Worm (Caenorhabditis elegans) whole organism, young adult: ENCODE results near the gene Y43F8C.17.

ENCODE experiments used
- B0019.2 ChIP-seq: fragments of 200-800 bp; sonication (Bioruptor generic); conservative IDR thresholded peaks from 2 replicates; pipeline ENCODE4 v1.3.6; 2022; ENCODE audit warnings: missing genetic modification reagents, missing genetic modification characterization, missing compliant biosample characterization
- B0261.1 ChIP-seq: sonication (generic microtip); optimal IDR thresholded peaks from 2 replicates; lab custom pipeline; 2016; ENCODE audit warnings: mild to moderate bottlenecking, missing genetic modification characterization, moderate library complexity, missing compliant biosample characterization
- D2030.7 ChIP-seq: fragments of 200-800 bp; sonication (Bioruptor generic); IDR thresholded peaks from 2 replicates; pipeline ENCODE4 v1.3.6; 2022; ENCODE audit warnings: missing genetic modification reagents, missing genetic modification characterization, missing compliant biosample characterization
- F23B12.7 ChIP-seq: sonication (generic microtip); optimal IDR thresholded peaks from 2 replicates; lab custom pipeline; 2017; ENCODE audit warnings: missing genetic modification characterization, mild to moderate bottlenecking, missing compliant biosample characterization, antibody characterized with exemption, moderate library complexity; ENCODE audit not compliant: insufficient read depth
- F33H1.4 ChIP-seq: fragments of 200-800 bp; sonication (Bioruptor generic); IDR thresholded peaks from 2 replicates; pipeline ENCODE4 v1.3.6; 2022; ENCODE audit warnings: missing genetic modification reagents, missing genetic modification characterization, missing compliant biosample characterization
- F49E8.2 ChIP-seq: sonication (generic microtip); optimal IDR thresholded peaks from 3 replicates; lab custom pipeline; 2017; ENCODE audit warnings: missing genetic modification characterization, mild to moderate bottlenecking, missing compliant biosample characterization, antibody characterized with exemption, moderate library complexity; ENCODE audit not compliant: insufficient read depth
- K12H6.12 ChIP-seq: fragments of 200-800 bp; sonication (Bioruptor generic); optimal IDR thresholded peaks from 2 replicates; lab custom pipeline; 2018; ENCODE audit warnings: mild to moderate bottlenecking, missing genetic modification characterization, missing compliant biosample characterization
- T07F8.4 ChIP-seq: sonication (generic microtip); optimal IDR thresholded peaks from 2 replicates; lab custom pipeline; 2016; ENCODE audit warnings: mild to moderate bottlenecking, missing genetic modification characterization, moderate library complexity, missing compliant biosample characterization
- Y53F4B.3 ChIP-seq: fragments of 200-800 bp; sonication (Bioruptor generic); IDR thresholded peaks from 2 replicates; pipeline ENCODE4 v1.3.6; 2022; ENCODE audit warnings: missing genetic modification reagents, missing genetic modification characterization, missing compliant biosample characterization
- Y79H2A.3 ChIP-seq: fragments of 200-800 bp; sonication (Bioruptor generic); conservative IDR thresholded peaks from 2 replicates; pipeline ENCODE4 v1.3.6; 2022; ENCODE audit warnings: missing genetic modification reagents, missing genetic modification characterization, missing compliant biosample characterization
- akir-1 ChIP-seq: fragments of 200-800 bp; sonication (Bioruptor generic); optimal IDR thresholded peaks from 2 replicates; lab custom pipeline; 2018; ENCODE audit warnings: mild to moderate bottlenecking, missing genetic modification characterization, moderate library complexity, missing compliant biosample characterization
- athp-1 ChIP-seq: sonication (generic microtip); optimal IDR thresholded peaks from 2 replicates; lab custom pipeline; 2017; ENCODE audit warnings: mild to moderate bottlenecking, missing genetic modification characterization, missing compliant biosample characterization
- cebp-1 ChIP-seq, 2 experiments: fragments of 200-800 bp in 1 of 2; sonication (Bioruptor generic) in 1 of 2; sonication (generic microtip) in 1 of 2; IDR thresholded peaks in 1 of 2; optimal IDR thresholded peaks in 1 of 2; 2 replicates each; pipeline versions ENCODE4 v1.3.6 to Lab custom; 2017 to 2022; ENCODE audit warnings: missing compliant biosample characterization in 2 of 2, missing genetic modification characterization in 2 of 2, mild to moderate bottlenecking in 1 of 2, missing genetic modification reagents in 1 of 2, moderate library complexity in 1 of 2
- ceh-91 ChIP-seq: fragments of 200-800 bp; sonication (Bioruptor generic); IDR thresholded peaks from 2 replicates; pipeline ENCODE4 v1.3.6; 2022; ENCODE audit warnings: missing genetic modification reagents, missing genetic modification characterization, missing compliant biosample characterization
- chd-7 ChIP-seq: sonication (generic microtip); optimal IDR thresholded peaks from 2 replicates; lab custom pipeline; 2016; ENCODE audit warnings: mild to moderate bottlenecking, missing genetic modification characterization, moderate library complexity, missing compliant biosample characterization
- dox-1 ChIP-seq: fragments of 200-800 bp; sonication (Bioruptor generic); IDR thresholded peaks from 2 replicates; pipeline ENCODE4 v1.3.6; 2022; ENCODE audit warnings: missing genetic modification reagents, missing genetic modification characterization, missing compliant biosample characterization
- dpl-1 ChIP-seq: fragments of 150-350 bp; optimal IDR thresholded peaks from 2 replicates; lab custom pipeline; 2014; ENCODE audit warnings: missing biosample characterization, missing genetic modification reagents, missing genetic modification characterization
- efl-1 ChIP-seq: fragments of 150-350 bp; optimal IDR thresholded peaks from 2 replicates; lab custom pipeline; 2014; ENCODE audit warnings: missing biosample characterization, missing genetic modification reagents, missing genetic modification characterization
- egl-44 ChIP-seq: fragments of 200-800 bp; sonication (Bioruptor generic); IDR thresholded peaks from 2 replicates; pipeline ENCODE4 v1.3.6; 2022; ENCODE audit warnings: missing genetic modification reagents, missing genetic modification characterization, missing compliant biosample characterization
- egrh-3 ChIP-seq: fragments of 200-800 bp; sonication (Bioruptor generic); IDR thresholded peaks from 2 replicates; pipeline ENCODE4 v1.3.6; 2022; ENCODE audit warnings: missing genetic modification reagents, missing genetic modification characterization, missing compliant biosample characterization
- hmg-1.2 ChIP-seq: fragments of 200-800 bp; sonication (Bioruptor generic); IDR thresholded peaks from 2 replicates; pipeline ENCODE4 v1.3.6; 2022; ENCODE audit warnings: missing genetic modification reagents, missing genetic modification characterization, missing compliant biosample characterization
- lin-26 ChIP-seq: fragments of 200-800 bp; sonication (Bioruptor generic); IDR thresholded peaks from 2 replicates; pipeline ENCODE4 v1.3.6; 2022; ENCODE audit warnings: missing genetic modification reagents, missing genetic modification characterization, missing compliant biosample characterization
- lin-40 ChIP-seq: sonication (generic microtip); optimal IDR thresholded peaks from 2 replicates; lab custom pipeline; 2016; ENCODE audit warnings: missing genetic modification characterization, mild to moderate bottlenecking, missing compliant biosample characterization, missing genotype, missing genetic modification reagents
- lin-54 ChIP-seq: fragments of 200-800 bp; sonication (Bioruptor generic); optimal IDR thresholded peaks from 2 replicates; lab custom pipeline; 2018; ENCODE audit warnings: mild to moderate bottlenecking, missing genetic modification characterization, missing compliant biosample characterization
- lsl-1 ChIP-seq: fragments of 200-800 bp; sonication (Bioruptor generic); optimal IDR thresholded peaks from 2 replicates; lab custom pipeline; 2018; ENCODE audit warnings: mild to moderate bottlenecking, missing genetic modification characterization, moderate library complexity, missing compliant biosample characterization
- madf-3 ChIP-seq: fragments of 200-800 bp; sonication (Bioruptor generic); IDR thresholded peaks from 2 replicates; pipeline ENCODE4 v1.3.6; 2022; ENCODE audit warnings: missing genetic modification reagents, missing genetic modification characterization, missing compliant biosample characterization
- madf-6 ChIP-seq: fragments of 200-800 bp; sonication (Bioruptor generic); IDR thresholded peaks from 2 replicates; pipeline ENCODE4 v1.3.6; 2022; ENCODE audit warnings: missing genetic modification reagents, missing genetic modification characterization, missing compliant biosample characterization
- madf-8 ChIP-seq: fragments of 200-800 bp; sonication (Bioruptor generic); conservative IDR thresholded peaks from 2 replicates; pipeline ENCODE4 v1.3.6; 2022; ENCODE audit warnings: missing genetic modification reagents, missing genetic modification characterization, missing compliant biosample characterization
- mel-28 ChIP-seq: sonication (generic microtip); optimal IDR thresholded peaks from 2 replicates; lab custom pipeline; 2016; ENCODE audit warnings: borderline replicate concordance, mild to moderate bottlenecking, missing genetic modification characterization, missing compliant biosample characterization
- pbrm-1 ChIP-seq: fragments of 200-800 bp; sonication (Bioruptor generic); IDR thresholded peaks from 2 replicates; pipeline ENCODE4 v1.3.6; 2022; ENCODE audit warnings: missing genetic modification reagents, missing genetic modification characterization, missing compliant biosample characterization
- sdz-38 ChIP-seq: sonication (generic microtip); optimal IDR thresholded peaks from 2 replicates; lab custom pipeline; 2016; ENCODE audit warnings: missing genotype, missing genetic modification characterization, missing compliant biosample characterization
- sea-2 ChIP-seq: fragments of 200-800 bp; sonication (Bioruptor generic); IDR thresholded peaks from 2 replicates; pipeline ENCODE4 v1.3.6; 2022; ENCODE audit warnings: missing genetic modification characterization, missing compliant biosample characterization
- snpc-1.3 ChIP-seq: sonication (generic microtip); optimal IDR thresholded peaks from 2 replicates; lab custom pipeline; 2017; ENCODE audit warnings: missing genetic modification characterization, mild to moderate bottlenecking, missing compliant biosample characterization, antibody characterized with exemption, moderate library complexity, missing genotype, missing genetic modification reagents; ENCODE audit not compliant: insufficient read depth
- snpc-3.4 ChIP-seq: sonication (generic microtip); optimal IDR thresholded peaks from 2 replicates; lab custom pipeline; 2017; ENCODE audit warnings: missing genetic modification characterization, mild to moderate bottlenecking, missing compliant biosample characterization, antibody characterized with exemption, moderate library complexity, missing genotype, missing genetic modification reagents
- somi-1 ChIP-seq: fragments of 200-800 bp; sonication (Bioruptor generic); optimal IDR thresholded peaks from 2 replicates; lab custom pipeline; 2018; ENCODE audit warnings: mild to moderate bottlenecking, missing genetic modification characterization, missing compliant biosample characterization
- tbp1 ChIP-seq: fragments of 200-800 bp; sonication (Bioruptor generic); optimal IDR thresholded peaks from 2 replicates; lab custom pipeline; 2018; ENCODE audit warnings: mild to moderate bottlenecking, missing genetic modification characterization, missing compliant biosample characterization
- tlf-1 ChIP-seq: fragments of 200-800 bp; sonication (Bioruptor generic); optimal IDR thresholded peaks from 2 replicates; lab custom pipeline; 2018; ENCODE audit warnings: mild to moderate bottlenecking, missing genetic modification characterization, missing compliant biosample characterization
- xnd-1 ChIP-seq: sonication (generic microtip); optimal IDR thresholded peaks from 2 replicates; lab custom pipeline; 2016; ENCODE audit warnings: missing genotype, missing genetic modification reagents, missing genetic modification characterization, missing compliant biosample characterization
- zfh-2 ChIP-seq: fragments of 200-800 bp; sonication (Bioruptor generic); conservative IDR thresholded peaks from 2 replicates; pipeline ENCODE4 v1.3.6; 2022; ENCODE audit warnings: missing genetic modification reagents, missing genetic modification characterization, missing compliant biosample characterization
- ztf-26 ChIP-seq: sonication (generic microtip); optimal IDR thresholded peaks from 2 replicates; lab custom pipeline; 2017; ENCODE audit warnings: missing genetic modification characterization, missing compliant biosample characterization
- ztf-28 ChIP-seq: fragments of 200-800 bp; sonication (Bioruptor generic); IDR thresholded peaks from 2 replicates; pipeline ENCODE4 v1.3.6; 2022; ENCODE audit warnings: missing genetic modification reagents, missing genetic modification characterization, missing compliant biosample characterization
- ztf-6 ChIP-seq: fragments of 200-800 bp; sonication (Bioruptor generic); IDR thresholded peaks from 2 replicates; pipeline ENCODE4 v1.3.6; 2022; ENCODE audit warnings: missing genetic modification reagents, missing genetic modification characterization, missing compliant biosample characterization

Gene Y43F8C.17

ce11 chrV:19673298-19673903 lies 42.5 kb upstream of the Y43F8C.17 start:
- TF ChIP-seq madf-8 (GFP tag; lab: Robert Waterston, UW) (peak; percentile 82), dpl-1 (GFP tag; lab: Kevin White, UChicago) (peak; percentile 63), snpc-1.3 (tag; lab: Kevin White, UChicago) (peak; percentile 21), cebp-1 (GFP tag; IDR thresholded peaks at IDR 0.05; lab: Robert Waterston, UW) (no peak), cebp-1 (tag; optimal IDR thresholded peaks at IDR 0.05; lab: Kevin White, UChicago) (no peak), lin-26 (GFP tag; lab: Robert Waterston, UW) (no peak), chd-7 (no peak), F33H1.4 (GFP tag; lab: Robert Waterston, UW) (peak; percentile 29; the same call in 1 of the 2 replicates), egrh-3 (no peak), efl-1 (peak; percentile 84), ceh-91 (GFP tag; lab: Robert Waterston, UW) (peak; percentile 55; the same call in 1 of the 2 replicates), F49E8.2 (tag; lab: Kevin White, UChicago) (peak; percentile 12), snpc-3.4 (tag; lab: Kevin White, UChicago) (peak; percentile 13), dox-1 (peak; percentile 35; the same call in 1 of the 2 replicates), xnd-1 (tag; lab: Kevin White, UChicago) (peak; percentile 64), madf-6 (peak; percentile 90), hmg-1.2 (0 out of 2 replicates have a peak, but pooled peaks have one; percentile 9), lin-54 (GFP tag; lab: Kevin White, UChicago) (peak; percentile 66), D2030.7 (GFP tag; lab: Robert Waterston, UW) (peak; percentile 64), lin-40 (tag; lab: Kevin White, UChicago) (no peak), lsl-1 (peak; percentile 56), tbp1 (GFP tag; lab: Kevin White, UChicago) (no peak)

ce11 chrV:19674543-19674942 lies 41.4 kb upstream of the Y43F8C.17 start, which contains the start of gene mrp-7:
Gene mrp-7 (plus strand): TSS chrV:19674843.
- TF ChIP-seq mel-28 (tag; lab: Kevin White, UChicago) (no peak), madf-3 (GFP tag; lab: Robert Waterston, UW) (no peak), akir-1 (GFP tag; lab: Kevin White, UChicago) (no peak)

DNA sequence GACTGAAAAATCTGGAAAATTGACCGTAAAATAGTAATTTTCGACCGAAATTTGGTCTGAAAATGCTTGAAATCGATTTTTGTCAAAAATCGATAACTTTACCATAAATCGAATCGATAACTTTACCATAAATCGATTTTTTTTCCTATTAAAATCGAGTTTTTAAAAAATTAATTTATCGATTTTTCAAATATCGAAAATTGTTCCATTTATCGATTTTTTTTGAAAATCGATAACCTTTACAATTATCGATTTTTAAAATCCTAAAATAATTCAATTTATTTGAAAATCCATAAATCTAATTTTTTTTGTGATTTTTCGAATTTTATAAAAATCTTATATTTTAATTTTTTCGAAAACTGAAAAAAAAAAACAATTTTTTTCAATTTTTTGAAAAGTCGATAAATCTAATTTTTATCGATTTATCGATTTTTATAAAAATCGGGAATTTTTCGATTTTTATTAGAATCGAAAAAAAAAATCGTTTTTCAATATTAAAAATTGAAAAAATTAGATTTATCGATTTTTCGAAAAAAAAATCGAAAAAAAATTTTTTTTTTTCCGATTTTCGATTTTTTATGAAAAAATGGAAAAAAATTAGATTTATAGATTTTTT lies 24.6 kb upstream of the Y43F8C.17 start:
- TF ChIP-seq B0019.2 (no peak), sdz-38 (tag; lab: Kevin White, UChicago) (no peak), K12H6.12 (tag; lab: Kevin White, UChicago) (no peak), ztf-6 (no peak), lin-26 (GFP tag; lab: Robert Waterston, UW) (no peak), snpc-3.4 (tag; lab: Kevin White, UChicago) (no peak), tlf-1 (GFP tag; lab: Kevin White, UChicago) (no peak), F23B12.7 (tag; lab: Kevin White, UChicago) (no peak), Y53F4B.3 (GFP tag; lab: Robert Waterston, UW) (no peak)

DNA sequence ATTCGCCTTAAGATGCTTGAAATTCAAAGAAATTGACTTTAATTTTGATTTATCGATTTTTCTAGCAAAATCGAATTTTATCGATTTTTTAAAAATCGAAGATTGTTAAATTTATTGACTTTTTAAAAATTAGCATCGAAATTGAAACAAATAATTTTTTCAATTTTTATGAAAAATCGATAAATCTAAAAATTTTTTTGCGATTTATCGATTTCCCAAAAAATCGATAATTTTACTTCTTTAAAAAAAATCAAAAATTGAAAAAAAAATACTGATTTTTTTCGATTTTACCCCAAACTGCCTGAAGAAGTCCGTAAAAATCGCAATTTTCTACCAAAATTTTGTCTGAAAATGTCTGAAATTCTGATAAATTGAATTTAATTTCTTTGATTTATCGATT lies 24.0 kb upstream of the Y43F8C.17 start:
- TF ChIP-seq somi-1 (GFP tag; lab: Kevin White, UChicago) (no peak), athp-1 (tag; lab: Kevin White, UChicago) (no peak), ztf-28 (GFP tag; lab: Robert Waterston, UW) (no peak), sea-2 (GFP tag; lab: Robert Waterston, UW) (no peak), B0019.2 (no peak), pbrm-1 (no peak), zfh-2 (GFP tag; lab: Robert Waterston, UW) (no peak), egl-44 (GFP tag; lab: Robert Waterston, UW) (no peak), T07F8.4 (tag; lab: Kevin White, UChicago) (no peak), Y79H2A.3 (GFP tag; lab: Robert Waterston, UW) (no peak), cebp-1 (GFP tag; IDR thresholded peaks at IDR 0.05; lab: Robert Waterston, UW) (no peak), cebp-1 (tag; optimal IDR thresholded peaks at IDR 0.05; lab: Kevin White, UChicago) (no peak), lin-40 (tag; lab: Kevin White, UChicago) (no peak), B0261.1 (tag; lab: Kevin White, UChicago) (no peak), ztf-26 (tag; lab: Kevin White, UChicago) (no peak)
